Worm (Caenorhabditis elegans): Measurements from ENCODE around the gene des-2.

DNA sequence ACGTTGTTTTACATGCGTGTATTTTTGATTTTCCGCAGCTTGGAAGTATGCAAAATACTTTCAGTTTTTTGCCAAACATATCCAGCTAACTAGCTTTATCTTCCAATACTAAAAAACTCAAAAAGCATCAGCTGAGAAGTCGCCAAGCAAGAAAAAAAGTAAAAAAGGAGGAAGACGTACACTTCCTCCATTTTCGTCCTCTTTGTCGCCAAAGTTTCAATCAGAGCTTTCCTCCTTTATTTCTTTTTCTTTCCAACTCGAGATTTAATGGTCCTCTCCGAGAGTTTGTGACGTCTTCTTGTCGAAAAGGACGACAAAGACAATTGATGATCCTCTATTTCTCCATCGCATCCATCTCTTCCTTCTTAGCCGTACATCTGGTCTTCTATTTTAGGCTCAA lies 40.9 kb downstream of the des-2 start:
- TF ChIP-seq nhr-41 (GFP tag; IDR thresholded peaks at IDR 0.05) (no peak), jun-1 (tag; optimal IDR thresholded peaks at IDR 0.05) (no peak), ztf-11 (tag; optimal IDR thresholded peaks at IDR 0.05) (no peak), snpc-4 (tag; optimal IDR thresholded peaks at IDR 0.05) (no peak), zag-1 (tag; optimal IDR thresholded peaks at IDR 0.05) (no peak)

Data from whole organism, L4 larva.